Fruit fly (Drosophila melanogaster): ENCODE data around the gene CG2126.
A peak's percentile ranks its signal among the peaks of the same experiment; 100 is the strongest.

Gene CG2126

dm6 chr3R:31725486-31726227 is 50.8 kb downstream of the CG2126 start (continued):
- TF ChIP-seq CG4404 (GFP tag; IDR thresholded peaks at IDR 0.05) (no peak), CG7372 (GFP tag; IDR thresholded peaks at IDR 0.05) (no peak), kay (GFP tag; optimal IDR thresholded peaks at IDR 0.05) (no peak), CG6689 (GFP tag; IDR thresholded peaks at IDR 0.05) (no peak), MBD-R2 (GFP tag; IDR thresholded peaks at IDR 0.05) (0 out of 2 replicates have a peak, but pooled peaks have one; percentile 9), CG10565 (GFP tag; optimal IDR thresholded peaks at IDR 0.05) (no peak), dimm (GFP tag; IDR thresholded peaks at IDR 0.05) (no peak), ATbp (GFP tag; optimal IDR thresholded peaks at IDR 0.05) (peak; percentile 38), CoRest (tag; optimal IDR thresholded peaks at IDR 0.05) (no peak), Dref (GFP tag; IDR thresholded peaks at IDR 0.05) (no peak), grau (tag; optimal IDR thresholded peaks at IDR 0.05) (no peak), hkb (optimal IDR thresholded peaks at IDR 0.05) (no peak), hkb (GFP tag; IDR thresholded peaks at IDR 0.05) (no peak), Sox102F (GFP tag; optimal IDR thresholded peaks at IDR 0.05) (no peak), CG9437 (GFP tag; optimal IDR thresholded peaks at IDR 0.05) (no peak), CG4730 (GFP tag; IDR thresholded peaks at IDR 0.05) (no peak), dan (GFP tag; IDR thresholded peaks at IDR 0.05) (no peak), CG11696 (GFP tag; IDR thresholded peaks at IDR 0.05) (no peak), CG6175 (GFP tag; IDR thresholded peaks at IDR 0.05) (no peak), CG7839 (tag; optimal IDR thresholded peaks at IDR 0.05) (no peak), CG7928 (GFP tag; optimal IDR thresholded peaks at IDR 0.05) (no peak), C15 (GFP tag; IDR thresholded peaks at IDR 0.05) (no peak), psq (GFP tag; optimal IDR thresholded peaks at IDR 0.05) (no peak), CG14860 (GFP tag; IDR thresholded peaks at IDR 0.05; ENCODE audit: partially characterized antibody) (no peak), insv (GFP tag; optimal IDR thresholded peaks at IDR 0.05) (no peak), E2f1 (GFP tag; IDR thresholded peaks at IDR 0.05) (no peak), CG10543 (GFP tag; optimal IDR thresholded peaks at IDR 0.05) (no peak), Hr3 (GFP tag; optimal IDR thresholded peaks at IDR 0.05) (no peak), CG11085 (GFP tag; IDR thresholded peaks at IDR 0.05) (no peak), CG12155 (GFP tag; optimal IDR thresholded peaks at IDR 0.05) (peak; percentile 50), Camta (GFP tag; optimal IDR thresholded peaks at IDR 0.05) (no peak), CHES-1-like (GFP tag; optimal IDR thresholded peaks at IDR 0.05) (no peak), az2 (GFP tag; optimal IDR thresholded peaks at IDR 0.05) (no peak), CG18262 (tag; optimal IDR thresholded peaks at IDR 0.05) (no peak), CG30020 (tag; optimal IDR thresholded peaks at IDR 0.05) (no peak), CG43689 (GFP tag; IDR thresholded peaks at IDR 0.05) (no peak), CG32772 (GFP tag; IDR thresholded peaks at IDR 0.05) (peak; percentile 31; the same call in 1 of the 2 replicates), dpn (GFP tag; optimal IDR thresholded peaks at IDR 0.05) (no peak), slbo (GFP tag; IDR thresholded peaks at IDR 0.05) (no peak), D19B (GFP tag; optimal IDR thresholded peaks at IDR 0.05) (no peak), tgo (GFP tag; IDR thresholded peaks at IDR 0.05) (no peak), Nf-YA (GFP tag; IDR thresholded peaks at IDR 0.05) (no peak), Bteb2 (GFP tag; optimal IDR thresholded peaks at IDR 0.05) (no peak), onecut (GFP tag; IDR thresholded peaks at IDR 0.05) (peak; percentile 26; the same call in 1 of the 2 replicates), GATAe (GFP tag; conservative IDR thresholded peaks at IDR 0.05) (no peak), CG17385 (GFP tag; optimal IDR thresholded peaks at IDR 0.05) (no peak), pita (GFP tag; optimal IDR thresholded peaks at IDR 0.05) (no peak), ase (GFP tag; IDR thresholded peaks at IDR 0.05) (0 out of 3 replicates have a peak, but pooled peaks have one; percentile 4), corto (GFP tag; optimal IDR thresholded peaks at IDR 0.05) (no peak), NfI (GFP tag; optimal IDR thresholded peaks at IDR 0.05) (no peak), Asciz (GFP tag; optimal IDR thresholded peaks at IDR 0.05) (peak; percentile 37)

Data from whole organism, embryonic.